Fruit fly (Drosophila melanogaster): ENCODE measurements around the gene CG4829.

- TF ChIP-seq dsf (GFP tag; optimal IDR thresholded peaks at IDR 0.05; ENCODE audit: borderline replicate concordance) (no peak), Rel (GFP tag; optimal IDR thresholded peaks at IDR 0.05) (no peak), Rel (tag; optimal IDR thresholded peaks at IDR 0.05) (no peak), CG32264 (GFP tag; optimal IDR thresholded peaks at IDR 0.05) (no peak), h (GFP tag; optimal IDR thresholded peaks at IDR 0.05) (no peak), jim (GFP tag; optimal IDR thresholded peaks at IDR 0.05) (no peak), usp (GFP tag; optimal IDR thresholded peaks at IDR 0.05) (no peak)
Measured at dm6 chrX:16830081-16830480, 18.6 kb downstream of the CG4829 start.
